Fruit fly (Drosophila melanogaster): ENCODE results near the gene CG46468.

CG46468 gene

DNA sequence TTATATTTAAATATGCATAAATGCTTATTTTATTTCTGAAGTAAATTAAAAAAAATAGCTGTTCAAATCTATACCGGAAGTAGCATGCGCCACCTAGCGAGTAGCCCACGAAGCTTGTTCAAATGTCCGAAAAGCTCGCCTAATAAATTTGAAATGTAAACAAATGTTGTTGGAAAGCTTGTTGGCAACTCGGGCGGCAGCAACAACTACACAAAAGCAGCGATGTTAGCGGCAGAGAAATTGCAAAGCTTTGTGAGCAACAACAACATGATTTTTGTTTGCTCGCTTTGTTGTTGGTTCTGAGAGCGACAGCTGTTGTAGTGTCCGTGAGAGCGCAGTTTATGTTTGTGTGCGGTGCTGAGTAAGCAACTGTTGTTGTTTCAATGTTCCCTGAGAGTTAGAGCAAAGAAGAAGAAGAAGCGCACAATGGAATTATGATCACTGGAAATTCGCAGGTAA lies 2.2 kb upstream of the CG46468 start (continued):
- TF ChIP-seq Oli (tag; optimal IDR thresholded peaks at IDR 0.05) (peak; percentile 94), Doc2 (GFP tag; IDR thresholded peaks at IDR 0.05) (peak; percentile 61; the same call in 1 of the 2 replicates), aop (GFP tag; IDR thresholded peaks at IDR 0.05) (peak; percentile 78), CG6813 (GFP tag; optimal IDR thresholded peaks at IDR 0.05) (peak; percentile 100), CG13775 (GFP tag; optimal IDR thresholded peaks at IDR 0.05) (peak; percentile 96), pzg (GFP tag; optimal IDR thresholded peaks at IDR 0.05) (peak; percentile 44), unc-4 (GFP tag; IDR thresholded peaks at IDR 0.05; ENCODE audit: partially characterized antibody) (peak; percentile 17; the same call in 1 of the 2 replicates), HLH54F (GFP tag; optimal IDR thresholded peaks at IDR 0.05) (peak; percentile 82), CrebB (tag; optimal IDR thresholded peaks at IDR 0.05) (peak; percentile 99), HmgZ (tag; optimal IDR thresholded peaks at IDR 0.05) (peak; percentile 98), Sox100B (GFP tag; optimal IDR thresholded peaks at IDR 0.05) (peak; percentile 98), ind (GFP tag; optimal IDR thresholded peaks at IDR 0.05) (peak; percentile 88), Bgb (GFP tag; IDR thresholded peaks at IDR 0.05; ENCODE audit: partially characterized antibody) (peak; percentile 21; the same call in 1 of the 2 replicates), Hand (GFP tag; optimal IDR thresholded peaks at IDR 0.05) (peak; percentile 98), cas (GFP tag; IDR thresholded peaks at IDR 0.05) (peak; percentile 77), H2.0 (GFP tag; IDR thresholded peaks at IDR 0.05) (peak; percentile 93), br (optimal IDR thresholded peaks at IDR 0.05) (no peak), sima (GFP tag; optimal IDR thresholded peaks at IDR 0.05) (peak; percentile 91), insv (GFP tag; optimal IDR thresholded peaks at IDR 0.05) (peak; percentile 7 to 87), grn (GFP tag; optimal IDR thresholded peaks at IDR 0.05) (peak; percentile 93), D19A (tag; optimal IDR thresholded peaks at IDR 0.05) (peak; percentile 89), Bteb2 (GFP tag; optimal IDR thresholded peaks at IDR 0.05) (peak; percentile 96), CG2129 (GFP tag; IDR thresholded peaks at IDR 0.05; ENCODE audit: partially characterized antibody) (no peak), D19B (GFP tag; optimal IDR thresholded peaks at IDR 0.05) (peak; percentile 94), knrl (GFP tag; IDR thresholded peaks at IDR 0.05; ENCODE audit: partially characterized antibody) (no peak), Lim3 (GFP tag; IDR thresholded peaks at IDR 0.05) (peak; percentile 58; the same call in 1 of the 2 replicates), Atf-2 (GFP tag; optimal IDR thresholded peaks at IDR 0.05) (peak; percentile 82), CG2116 (GFP tag; optimal IDR thresholded peaks at IDR 0.05) (peak; percentile 94), CG17568 (GFP tag; optimal IDR thresholded peaks at IDR 0.05) (peak; percentile 100), Usf (GFP tag; optimal IDR thresholded peaks at IDR 0.05) (peak; percentile 61), CG8281 (tag; optimal IDR thresholded peaks at IDR 0.05) (peak; percentile 91), vnd (GFP tag; IDR thresholded peaks at IDR 0.05; ENCODE audit: partially characterized antibody) (no peak), Hsf (GFP tag; optimal IDR thresholded peaks at IDR 0.05) (peak; percentile 95), BEAF-32 (GFP tag; optimal IDR thresholded peaks at IDR 0.05) (peak; percentile 31), nerfin-2 (GFP tag; IDR thresholded peaks at IDR 0.05; ENCODE audit: partially characterized antibody) (no peak), CG5180 (GFP tag; optimal IDR thresholded peaks at IDR 0.05) (peak; percentile 93), mld (GFP tag; IDR thresholded peaks at IDR 0.05; ENCODE audit: partially characterized antibody) (no peak), fd102C (GFP tag; optimal IDR thresholded peaks at IDR 0.05) (peak; percentile 89), CG11093 (GFP tag; IDR thresholded peaks at IDR 0.05) (peak; percentile 33; the same call in 1 of the 3 replicates), Hr51 (GFP tag; optimal IDR thresholded peaks at IDR 0.05) (peak; percentile 92 to 97), amos (GFP tag; IDR thresholded peaks at IDR 0.05; ENCODE audit: partially characterized antibody) (no peak), Elba2 (GFP tag; optimal IDR thresholded peaks at IDR 0.05) (no peak), CG12071 (GFP tag; optimal IDR thresholded peaks at IDR 0.05) (peak; percentile 100), CG1603 (tag; optimal IDR thresholded peaks at IDR 0.05) (peak; percentile 94), Camta (GFP tag; optimal IDR thresholded peaks at IDR 0.05) (peak; percentile 97), CG13123 (GFP tag; optimal IDR thresholded peaks at IDR 0.05) (peak; percentile 94), CG13894 (tag; optimal IDR thresholded peaks at IDR 0.05) (peak; percentile 97), MESR4 (GFP tag; optimal IDR thresholded peaks at IDR 0.05) (peak; percentile 89), CG11560 (tag; IDR thresholded peaks at IDR 0.05) (peak; percentile 25; the same call in 1 of the 3 replicates)
